Fruit fly (Drosophila melanogaster) whole organism, larva: ENCODE data around the gene Acbp5.

Experiments
- noc ChIP-seq: fragments of 200-800 bp; sonication (Bioruptor generic); optimal IDR thresholded peaks from 3 replicates; lab custom pipeline; 2019; ENCODE audit warnings: missing biosample characterization, mild to moderate bottlenecking, missing genetic modification characterization, moderate library complexity

Acbp5 gene

dm6 chr3L:8749676-8750654 is 38.4 kb downstream of the Acbp5 start, which contains the start of gene CG13306:
Gene CG13306, minus strand, starts transcription at chr3L:8749726.
- TF ChIP-seq noc (tag; lab: Kevin White, UChicago): no peak

dm6 chr3L:8748839-8749238 is 39.5 kb downstream of the Acbp5 start:
- TF ChIP-seq noc (tag; lab: Kevin White, UChicago): no peak

dm6 chr3L:8748323-8748722 is 40.0 kb downstream of the Acbp5 start:
- TF ChIP-seq noc (tag; lab: Kevin White, UChicago): no peak

- no peak for TF ChIP-seq noc (tag; lab: Kevin White, UChicago)
Measured at dm6 chr3L:8746519-8746918, 41.8 kb downstream of the Acbp5 start.

DNA sequence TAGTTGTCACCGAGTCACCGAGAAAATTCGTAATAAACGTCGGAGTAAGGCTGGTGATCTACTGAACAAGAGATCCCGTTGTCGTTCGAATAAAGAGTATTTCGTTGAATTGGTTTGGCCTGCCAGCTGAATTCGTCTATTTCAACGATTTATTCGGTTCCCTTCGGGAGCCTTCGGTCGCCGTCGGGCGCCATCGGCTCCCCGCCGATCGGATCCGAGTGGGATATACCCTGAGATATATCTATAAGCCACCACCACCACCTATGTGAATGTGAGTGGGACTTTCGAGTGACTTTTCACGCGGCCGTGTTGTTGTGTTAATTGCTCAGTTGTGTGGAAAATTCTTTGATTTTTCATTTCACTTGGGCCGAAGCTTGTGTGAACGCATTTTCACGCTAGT is 43.1 kb downstream of the Acbp5 start, which contains the start of gene Prm:
Prm (minus strand) TSS at position 101 of the 400 bp plus-strand sequence.
- no peak for TF ChIP-seq noc (tag; lab: Kevin White, UChicago)

DNA sequence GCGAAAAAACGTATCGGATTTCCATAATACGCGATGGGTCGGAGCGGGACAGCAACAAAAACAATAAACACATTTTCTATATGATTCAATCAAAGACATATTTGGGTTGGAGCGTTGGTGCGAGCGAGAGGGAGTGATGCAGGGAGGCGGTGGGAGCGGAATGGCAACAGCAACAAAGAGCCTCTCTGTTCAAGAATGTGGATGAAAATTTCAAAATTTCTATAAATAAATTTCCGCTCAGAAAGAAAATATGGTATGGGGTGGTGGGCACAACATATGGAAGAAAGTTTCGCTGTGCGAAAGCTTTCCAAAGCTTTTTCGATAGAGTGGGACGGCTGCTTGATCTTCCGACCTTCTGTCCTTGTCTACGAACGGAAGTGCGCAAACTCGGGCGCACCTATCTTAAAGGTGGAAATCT is 47.3 kb downstream of the Acbp5 start:
- TF ChIP-seq noc (tag; lab: Kevin White, UChicago): no peak
